5 worm cellular contexts compared by ENCODE assay signal in genomic region chrV:676550-677084, ce11.
TF ChIP-seq lines count a peak whose summit lies in the region.

Gene fbxa-72, minus strand, starts transcription at chrV:676753.
Gene srx-21, plus strand, starts transcription at chrV:677034.

TF ChIP-seq in whole organism, L1 larva, 84 proteins besides CTCF, POLR2A, EP300 and RAD21:
- TF ChIP-seq blmp-1 (tag; optimal IDR thresholded peaks at IDR 0.05; lab: Kevin White, UChicago) (peak; percentile 50), jun-1 (tag; optimal IDR thresholded peaks at IDR 0.05; lab: Kevin White, UChicago) (no peak), mef-2 (tag; optimal IDR thresholded peaks at IDR 0.05; lab: Kevin White, UChicago) (no peak), irx-1 (tag; optimal IDR thresholded peaks at IDR 0.05; lab: Kevin White, UChicago) (no peak), mdl-1 (tag; optimal IDR thresholded peaks at IDR 0.05; lab: Kevin White, UChicago) (no peak), nhr-85 (tag; lab: Kevin White, UChicago) (peak; percentile 23), nhr-90 (tag; optimal IDR thresholded peaks at IDR 0.05; lab: Kevin White, UChicago; ENCODE audit: poor library complexity) (no peak), hlh-4 (tag; optimal IDR thresholded peaks at IDR 0.05; lab: Kevin White, UChicago) (no peak)

TF ChIP-seq in whole organism, L2 larva, 48 proteins besides CTCF, POLR2A, EP300 and RAD21:
- peak; percentile 42 for TF ChIP-seq nhr-25 (tag; optimal IDR thresholded peaks at IDR 0.05; lab: Kevin White, UChicago)
- TF ChIP-seq ztf-11 (tag; optimal IDR thresholded peaks at IDR 0.05; lab: Kevin White, UChicago): no peak
- no peak for TF ChIP-seq alr-1 (tag; optimal IDR thresholded peaks at IDR 0.05; lab: Kevin White, UChicago)
- no peak for TF ChIP-seq nhr-10 (tag; optimal IDR thresholded peaks at IDR 0.05; lab: Kevin White, UChicago)
- TF ChIP-seq Y55F3AM.14 (GFP tag; optimal IDR thresholded peaks at IDR 0.05; lab: Kevin White, UChicago): no peak
- no peak for TF ChIP-seq peb-1 (tag; optimal IDR thresholded peaks at IDR 0.05; lab: Kevin White, UChicago)
- no peak for TF ChIP-seq mdl-1 (tag; optimal IDR thresholded peaks at IDR 0.05; lab: Kevin White, UChicago)
- TF ChIP-seq elt-3 (tag; optimal IDR thresholded peaks at IDR 0.05; lab: Kevin White, UChicago): no peak
- TF ChIP-seq nhr-129 (tag; optimal IDR thresholded peaks at IDR 0.05; lab: Kevin White, UChicago): no peak
- peak; percentile 70 for TF ChIP-seq fos-1 (tag; optimal IDR thresholded peaks at IDR 0.05; lab: Kevin White, UChicago)
- no peak for TF ChIP-seq C34F6.9 (tag; optimal IDR thresholded peaks at IDR 0.05; lab: Kevin White, UChicago)
- TF ChIP-seq nhr-23 (tag; optimal IDR thresholded peaks at IDR 0.05; lab: Kevin White, UChicago): no peak
- TF ChIP-seq ztf-4 (tag; optimal IDR thresholded peaks at IDR 0.05; lab: Kevin White, UChicago): no peak
- TF ChIP-seq nhr-12 (tag; optimal IDR thresholded peaks at IDR 0.05; lab: Kevin White, UChicago): no peak
- no peak for TF ChIP-seq blmp-1 (tag; optimal IDR thresholded peaks at IDR 0.05; lab: Kevin White, UChicago; ENCODE audit: insufficient read depth)

TF ChIP-seq in whole organism, L3 larva, 47 proteins besides CTCF, POLR2A, EP300 and RAD21:
- TF ChIP-seq nhr-43 (tag; optimal IDR thresholded peaks at IDR 0.05; lab: Kevin White, UChicago; ENCODE audit: poor library complexity, severe bottlenecking) (peak; percentile 60), nhr-28 (tag; optimal IDR thresholded peaks at IDR 0.05; lab: Kevin White, UChicago) (no peak), lin-15B (tag; optimal IDR thresholded peaks at IDR 0.05; lab: Kevin White, UChicago) (peak; percentile 21), snpc-4 (tag; optimal IDR thresholded peaks at IDR 0.05; lab: Kevin White, UChicago) (peak; percentile 12), elt-2 (tag; optimal IDR thresholded peaks at IDR 0.05; lab: Kevin White, UChicago) (peak; percentile 28), R02D3.7 (tag; optimal IDR thresholded peaks at IDR 0.05; lab: Kevin White, UChicago) (no peak), nhr-25 (tag; optimal IDR thresholded peaks at IDR 0.05; lab: Kevin White, UChicago) (peak; percentile 36), ceh-28 (tag; optimal IDR thresholded peaks at IDR 0.05; lab: Kevin White, UChicago) (peak; percentile 30), mml-1 (tag; optimal IDR thresholded peaks at IDR 0.05; lab: Kevin White, UChicago) (no peak), nhr-23 (tag; optimal IDR thresholded peaks at IDR 0.05; lab: Kevin White, UChicago) (peak; percentile 62)

TF ChIP-seq in whole organism, L4 larva, 104 proteins besides CTCF, POLR2A, EP300 and RAD21:
- TF ChIP-seq nhr-25 (tag; optimal IDR thresholded peaks at IDR 0.05; lab: Kevin White, UChicago; ENCODE audit: borderline replicate concordance, insufficient read depth) (peak; percentile 51), mxl-3 (GFP tag; optimal IDR thresholded peaks at IDR 0.05; lab: Kevin White, UChicago) (peak; percentile 36), cey-2 (tag; optimal IDR thresholded peaks at IDR 0.05; lab: Kevin White, UChicago; ENCODE audit: borderline replicate concordance, insufficient read depth) (no peak), dmd-6 (GFP tag; IDR thresholded peaks at IDR 0.05; lab: Robert Waterston, UW) (peak; percentile 75), hlh-11 (tag; optimal IDR thresholded peaks at IDR 0.05; lab: Kevin White, UChicago) (peak; percentile 52), zfp-2 (tag; optimal IDR thresholded peaks at IDR 0.05; lab: Kevin White, UChicago) (no peak), egl-27 (tag; optimal IDR thresholded peaks at IDR 0.05; lab: Kevin White, UChicago) (no peak), ces-1 (GFP tag; optimal IDR thresholded peaks at IDR 0.05; lab: Kevin White, UChicago) (no peak), pqm-1 (tag; optimal IDR thresholded peaks at IDR 0.05; lab: Kevin White, UChicago) (peak; percentile 62), nhr-28 (tag; optimal IDR thresholded peaks at IDR 0.05; lab: Kevin White, UChicago) (peak; percentile 90), aha-1 (tag; lab: Kevin White, UChicago) (peak; percentile 65), daf-8 (GFP tag; IDR thresholded peaks at IDR 0.05; lab: Robert Waterston, UW) (no peak), duxl-1 (tag; optimal IDR thresholded peaks at IDR 0.05; lab: Kevin White, UChicago; ENCODE audit: poor library complexity) (peak; percentile 17), dve-1 (tag; optimal IDR thresholded peaks at IDR 0.05; lab: Kevin White, UChicago; ENCODE audit: insufficient read depth) (peak; percentile 43), mes-2 (tag; optimal IDR thresholded peaks at IDR 0.05; lab: Kevin White, UChicago; ENCODE audit: poor library complexity, severe bottlenecking) (peak; percentile 44), unc-62 (GFP tag; optimal IDR thresholded peaks at IDR 0.05 in 1 of 2; lab: Kevin White, UChicago) (peak in 1 of 2 experiments; percentile 80), unc-62 (tag; optimal IDR thresholded peaks at IDR 0.05; lab: Kevin White, UChicago) (no peak), nhr-77 (tag; optimal IDR thresholded peaks at IDR 0.05; lab: Kevin White, UChicago) (peak; percentile 52), mdl-1 (tag; optimal IDR thresholded peaks at IDR 0.05; lab: Kevin White, UChicago) (peak in 1 of 2 experiments; percentile 28), hif-1 (tag; optimal IDR thresholded peaks at IDR 0.05; lab: Kevin White, UChicago) (peak in 1 of 2 experiments; percentile 57)
TF ChIP-seq in whole organism, L4 larva: peak in this region for 14.

TF ChIP-seq in whole organism, young adult, 124 proteins besides CTCF, POLR2A, EP300 and RAD21:
- no peak for TF ChIP-seq F10E7.11 (tag; optimal IDR thresholded peaks at IDR 0.05; lab: Kevin White, UChicago)
- TF ChIP-seq snpc-3.4 (tag; optimal IDR thresholded peaks at IDR 0.05; lab: Kevin White, UChicago): no peak
- no peak for TF ChIP-seq nfya-2 (GFP tag; IDR thresholded peaks at IDR 0.05; lab: Robert Waterston, UW)
- TF ChIP-seq nhr-80 (tag; optimal IDR thresholded peaks at IDR 0.05; lab: Kevin White, UChicago): peak; percentile 69
- TF ChIP-seq atf-7 (tag; optimal IDR thresholded peaks at IDR 0.05; lab: Kevin White, UChicago): no peak
